Fruit fly (Drosophila melanogaster) Kc167 (cell line): ENCODE data around the gene CG8852.

Source experiments
- Myc ChIP-seq: fragments of >200 bp; optimal IDR thresholded peaks from 2 replicates; lab custom pipeline; 2017; ENCODE audit warnings: missing external identifiers
- Sin3A ChIP-seq: fragments of >200 bp; optimal IDR thresholded peaks from 2 replicates; lab custom pipeline; 2018; ENCODE audit warnings: missing external identifiers
- h ChIP-seq: fragments of >200 bp; optimal IDR thresholded peaks from 3 replicates; lab custom pipeline; 2018; ENCODE audit warnings: missing external identifiers
- insv ChIP-seq: fragments of >200 bp; optimal IDR thresholded peaks from 3 replicates; lab custom pipeline; 2018; ENCODE audit warnings: missing external identifiers
- psq ChIP-seq: fragments of >200 bp; optimal IDR thresholded peaks from 2 replicates; lab custom pipeline; 2017; ENCODE audit warnings: missing external identifiers
- ttk ChIP-seq: sonication (Bioruptor generic); optimal IDR thresholded peaks from 2 replicates; lab custom pipeline; 2017; ENCODE audit warnings: missing external identifiers

DNA sequence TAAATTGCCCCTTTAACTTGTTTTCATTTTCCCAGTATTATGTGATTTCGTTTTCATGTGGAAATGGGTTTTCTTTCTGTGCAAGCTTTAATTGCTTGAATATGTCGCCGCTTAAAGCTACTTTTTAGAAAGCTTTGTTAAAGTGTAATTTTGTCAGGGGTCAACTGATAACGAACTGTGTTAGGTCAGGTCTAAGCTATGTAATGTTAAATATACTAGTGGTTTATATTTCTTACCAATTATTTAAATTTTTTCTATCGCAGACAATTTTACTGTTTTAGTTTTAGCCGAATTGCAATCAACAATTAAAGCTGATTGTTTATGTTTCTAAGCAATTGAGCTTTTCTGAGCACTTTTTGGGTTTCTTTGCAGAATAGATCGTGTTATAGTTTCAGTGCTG is 18.6 kb upstream of the CG8852 start:
- TF ChIP-seq h = no peak
- no peak for TF ChIP-seq Myc (lab: Kevin White, UChicago)
- TF ChIP-seq psq (lab: Kevin White, UChicago) = no peak
- TF ChIP-seq insv (lab: Kevin White, UChicago) = no peak
- TF ChIP-seq Sin3A (lab: Kevin White, UChicago) = no peak
- no peak for TF ChIP-seq ttk (lab: Kevin White, UChicago)
